ENCODE assay signal across 3 worm cellular contexts in genomic region chrII:11824673-11825072, ce11.
TF ChIP-seq lines count a peak whose summit lies in the region.

No protein-coding gene starts in this region.

TF ChIP-seq in whole organism, early embryonic, 17 proteins besides CTCF, POLR2A, EP300 and RAD21:
- TF ChIP-seq scrt-1 (GFP tag; IDR thresholded peaks at IDR 0.05; lab: Robert Waterston, UW) (peak; percentile 71), tbx-11 (GFP tag; IDR thresholded peaks at IDR 0.05; lab: Robert Waterston, UW) (0 out of 2 replicates have a peak, but pooled peaks have one; percentile 51)

TF ChIP-seq in whole organism, midembryonic, 9 proteins besides CTCF, POLR2A, EP300 and RAD21:
- TF ChIP-seq ztf-23 (GFP tag; IDR thresholded peaks at IDR 0.05; lab: Robert Waterston, UW) (0 out of 2 replicates have a peak, but pooled peaks have one; percentile 35), tab-1 (GFP tag; IDR thresholded peaks at IDR 0.05; lab: Robert Waterston, UW) (0 out of 2 replicates have a peak, but pooled peaks have one; percentile 59), flt-1 (GFP tag; IDR thresholded peaks at IDR 0.05; lab: Robert Waterston, UW) (0 out of 2 replicates have a peak, but pooled peaks have one; percentile 53)

TF ChIP-seq in whole organism, young adult, 124 proteins besides CTCF, POLR2A, EP300 and RAD21:
- peak; percentile 65 for TF ChIP-seq tbp1 (GFP tag; optimal IDR thresholded peaks at IDR 0.05; lab: Kevin White, UChicago)
